Fruit fly (Drosophila melanogaster) whole organism, embryonic: ENCODE results near the gene TTLL4A.
A peak's percentile ranks its signal among the peaks of the same experiment; 100 is the strongest.

ENCODE experiments used
- Bgb ChIP-seq: fragments of 200-800 bp; sonication (Bioruptor generic); IDR thresholded peaks from 2 replicates; pipeline ENCODE4 v1.3.6; 2022; ENCODE audit warnings: missing biosample characterization, missing genetic modification characterization; ENCODE audit not compliant: partially characterized antibody
- Blimp-1 ChIP-seq: fragments of 200-800 bp; sonication (Bioruptor generic); optimal IDR thresholded peaks from 3 replicates; lab custom pipeline; 2018; ENCODE audit warnings: missing biosample characterization, missing genetic modification characterization, mild to moderate bottlenecking, moderate library complexity, missing genetic modification reagents
- C15 ChIP-seq: fragments of 200-800 bp; sonication (Bioruptor generic); IDR thresholded peaks from 3 replicates; pipeline ENCODE4 v1.3.6; 2022; ENCODE audit warnings: missing biosample characterization, missing genetic modification characterization
- CG10431 ChIP-seq: fragments of 200-800 bp; sonication (Bioruptor generic); optimal IDR thresholded peaks from 3 replicates; lab custom pipeline; 2018; ENCODE audit warnings: missing biosample characterization, mild to moderate bottlenecking, missing genetic modification characterization
- CG11247 ChIP-seq: fragments of 200-800 bp; sonication (Bioruptor generic); IDR thresholded peaks from 2 replicates; pipeline ENCODE4 v1.3.6; 2022; ENCODE audit warnings: missing biosample characterization, missing genetic modification characterization
- CG11398 ChIP-seq: fragments of 200-800 bp; sonication (Bioruptor generic); optimal IDR thresholded peaks from 2 replicates; lab custom pipeline; 2016; ENCODE audit warnings: missing biosample characterization, missing genetic modification characterization
- CG15269 ChIP-seq: fragments of 200-800 bp; sonication (Bioruptor generic); optimal IDR thresholded peaks from 2 replicates; lab custom pipeline; 2018; ENCODE audit warnings: missing biosample characterization, mild to moderate bottlenecking, missing genetic modification characterization, moderate library complexity
- CG1792 ChIP-seq: fragments of 200-800 bp; sonication (Bioruptor generic); optimal IDR thresholded peaks from 2 replicates; lab custom pipeline; 2016; ENCODE audit warnings: missing biosample characterization, missing genetic modification characterization
- CG18476 ChIP-seq: fragments of 200-800 bp; sonication (Bioruptor generic); optimal IDR thresholded peaks from 2 replicates; lab custom pipeline; 2016; ENCODE audit warnings: missing biosample characterization, mild to moderate bottlenecking, missing genetic modification characterization
- CG3163 ChIP-seq: fragments of 200-800 bp; sonication (Bioruptor generic); optimal IDR thresholded peaks from 3 replicates; lab custom pipeline; 2016; ENCODE audit warnings: missing biosample characterization, missing genetic modification characterization
- CG32532 ChIP-seq: fragments of 200-800 bp; sonication (Bioruptor generic); IDR thresholded peaks from 2 replicates; pipeline ENCODE4 v1.3.6; 2022; ENCODE audit warnings: missing biosample characterization, missing genetic modification characterization
- CG33557 ChIP-seq: fragments of 200-800 bp; sonication (Bioruptor generic); optimal IDR thresholded peaks from 2 replicates; lab custom pipeline; 2019; ENCODE audit warnings: missing biosample characterization, mild to moderate bottlenecking, missing genetic modification characterization, moderate library complexity
- CG6254 ChIP-seq: fragments of 200-800 bp; sonication (Bioruptor generic); optimal IDR thresholded peaks from 3 replicates; lab custom pipeline; 2017; ENCODE audit warnings: mild to moderate bottlenecking, missing biosample characterization, missing genetic modification reagents, missing genetic modification characterization
- CG7928 ChIP-seq: fragments of 200-800 bp; sonication (Bioruptor generic); optimal IDR thresholded peaks from 2 replicates; lab custom pipeline; 2017; ENCODE audit warnings: missing biosample characterization, mild to moderate bottlenecking, missing genetic modification characterization
- CG8924 ChIP-seq: fragments of 200-800 bp; optimal IDR thresholded peaks from 3 replicates; lab custom pipeline; 2019; ENCODE audit warnings: missing biosample characterization, mild to moderate bottlenecking, missing genetic modification characterization, moderate library complexity
- Camta ChIP-seq: fragments of 200-800 bp; sonication (Bioruptor generic); optimal IDR thresholded peaks from 2 replicates; lab custom pipeline; 2016; ENCODE audit warnings: missing biosample characterization, missing genetic modification characterization
- D19B ChIP-seq: fragments of 200-800 bp; sonication (Bioruptor generic); optimal IDR thresholded peaks from 2 replicates; lab custom pipeline; 2017; ENCODE audit warnings: missing biosample characterization, mild to moderate bottlenecking, missing genetic modification characterization
- Deaf1 ChIP-seq: fragments of 200-800 bp; optimal IDR thresholded peaks from 3 replicates; lab custom pipeline; 2019; ENCODE audit warnings: missing biosample characterization, mild to moderate bottlenecking, missing genetic modification characterization, moderate library complexity
- Doc3 ChIP-seq: fragments of 200-800 bp; sonication (Bioruptor generic); IDR thresholded peaks from 3 replicates; pipeline ENCODE4 v1.3.6; 2022; ENCODE audit warnings: missing biosample characterization, missing genetic modification characterization; ENCODE audit not compliant: partially characterized antibody
- Drgx ChIP-seq: fragments of 200-800 bp; sonication (Bioruptor generic); IDR thresholded peaks from 2 replicates; pipeline ENCODE4 v1.3.6; 2022; ENCODE audit warnings: missing biosample characterization, missing genetic modification characterization
- GATAe ChIP-seq: fragments of 200-800 bp; sonication (Bioruptor generic); conservative IDR thresholded peaks from 2 replicates; pipeline ENCODE4 v1.3.6; 2022; ENCODE audit warnings: missing biosample characterization, missing genetic modification characterization
- HmgZ ChIP-seq: fragments of 200-800 bp; sonication (Bioruptor generic); optimal IDR thresholded peaks from 2 replicates; lab custom pipeline; 2018; ENCODE audit warnings: missing biosample characterization, mild to moderate bottlenecking, missing genetic modification characterization
- Hmr ChIP-seq: fragments of 200-800 bp; sonication (Bioruptor generic); optimal IDR thresholded peaks from 3 replicates; lab custom pipeline; 2017; ENCODE audit warnings: mild to moderate bottlenecking, missing biosample characterization, missing genetic modification reagents, missing genetic modification characterization
- Hr78 ChIP-seq, 2 experiments: fragments of 200-800 bp in 1 of 2; fragments of >200 bp in 1 of 2; sonication (Bioruptor generic) in 1 of 2; optimal IDR thresholded peaks; 2 replicates each; lab custom pipeline; 2017 to 2019; ENCODE audit warnings: missing biosample characterization in 2 of 2, missing genetic modification characterization in 2 of 2, mild to moderate bottlenecking in 1 of 2, moderate library complexity in 1 of 2
- Stat92E ChIP-seq, 3 experiments: fragments of >200 bp in 2 of 3; fragments of 200-800 bp in 1 of 3; sonication (Bioruptor generic) in 1 of 3; optimal IDR thresholded peaks; 2 replicates each; lab custom pipeline; 2017 to 2019; ENCODE audit warnings: missing biosample characterization in 3 of 3, missing genetic modification characterization in 3 of 3, mild to moderate bottlenecking in 1 of 3, moderate library complexity in 1 of 3
- Tbp ChIP-seq: fragments of >200 bp; optimal IDR thresholded peaks from 2 replicates; lab custom pipeline; 2018; ENCODE audit warnings: missing biosample characterization, missing genetic modification characterization
- chinmo ChIP-seq: fragments of 200-800 bp; sonication (Bioruptor generic); IDR thresholded peaks from 4 replicates; pipeline ENCODE4 v1.3.6; 2022; ENCODE audit warnings: missing biosample characterization, missing genetic modification characterization; ENCODE audit not compliant: partially characterized antibody
- ci ChIP-seq: fragments of 200-800 bp; sonication (Bioruptor generic); IDR thresholded peaks from 3 replicates; pipeline ENCODE4 v1.3.6; 2022; ENCODE audit warnings: missing biosample characterization, missing genetic modification characterization
- croc ChIP-seq: fragments of 200-800 bp; sonication (Bioruptor generic); conservative IDR thresholded peaks from 3 replicates; pipeline ENCODE4 v1.3.6; 2022; ENCODE audit warnings: missing biosample characterization, missing genetic modification characterization
- cwo ChIP-seq: fragments of 200-800 bp; sonication (Bioruptor generic); optimal IDR thresholded peaks from 3 replicates; lab custom pipeline; 2017; ENCODE audit warnings: missing biosample characterization, missing genetic modification characterization, mild to moderate bottlenecking, moderate library complexity, missing genetic modification reagents
- dpn ChIP-seq, 2 experiments: fragments of 200-800 bp; sonication (Bioruptor generic); optimal IDR thresholded peaks; 3 replicates each; lab custom pipeline; 2016; ENCODE audit warnings: missing biosample characterization in 2 of 2, missing genetic modification characterization in 2 of 2
- emc ChIP-seq: fragments of 200-800 bp; sonication (Bioruptor generic); optimal IDR thresholded peaks from 2 replicates; lab custom pipeline; 2016; ENCODE audit warnings: missing biosample characterization, missing genetic modification characterization
- grn ChIP-seq: fragments of 200-800 bp; sonication (Bioruptor generic); optimal IDR thresholded peaks from 3 replicates; lab custom pipeline; 2017; ENCODE audit warnings: missing biosample characterization, missing genetic modification characterization
- inv ChIP-seq: fragments of 200-800 bp; sonication (Bioruptor generic); IDR thresholded peaks from 2 replicates; pipeline ENCODE4 v1.3.6; 2022; ENCODE audit warnings: missing biosample characterization, missing genetic modification characterization; ENCODE audit not compliant: partially characterized antibody
- jumu ChIP-seq: fragments of 200-800 bp; sonication (Bioruptor generic); optimal IDR thresholded peaks from 3 replicates; lab custom pipeline; 2016; ENCODE audit warnings: missing biosample characterization, missing genetic modification characterization
- kni ChIP-seq: fragments of 200-800 bp; sonication (Bioruptor generic); optimal IDR thresholded peaks from 3 replicates; lab custom pipeline; 2017; ENCODE audit warnings: mild to moderate bottlenecking, missing biosample characterization, missing genetic modification reagents, missing genetic modification characterization
- mirr ChIP-seq: fragments of 200-800 bp; sonication (Bioruptor generic); optimal IDR thresholded peaks from 3 replicates; lab custom pipeline; 2018; ENCODE audit warnings: missing biosample characterization, mild to moderate bottlenecking, missing genetic modification characterization
- nerfin-1 ChIP-seq: fragments of 200-800 bp; sonication (Bioruptor generic); optimal IDR thresholded peaks from 3 replicates; lab custom pipeline; 2019; ENCODE audit warnings: missing biosample characterization, mild to moderate bottlenecking, missing genetic modification characterization, moderate library complexity
- odd ChIP-seq: fragments of 200-800 bp; sonication (Bioruptor generic); optimal IDR thresholded peaks from 2 replicates; lab custom pipeline; 2017; ENCODE audit warnings: missing biosample characterization, mild to moderate bottlenecking, missing genetic modification characterization
- otp ChIP-seq: fragments of 200-800 bp; sonication (Bioruptor generic); IDR thresholded peaks from 3 replicates; pipeline ENCODE4, ENCODE4 v1.3.6; 2022; ENCODE audit warnings: missing biosample characterization, missing genetic modification characterization
- pum ChIP-seq: fragments of 200-800 bp; sonication (Bioruptor generic); optimal IDR thresholded peaks from 2 replicates; lab custom pipeline; 2016; ENCODE audit warnings: missing biosample characterization, missing genetic modification characterization
- sens-2 ChIP-seq: fragments of 200-800 bp; sonication (Bioruptor generic); IDR thresholded peaks from 2 replicates; pipeline ENCODE4 v1.3.6; 2022; ENCODE audit warnings: missing biosample characterization, missing genetic modification characterization
- twi ChIP-seq: fragments of 200-800 bp; optimal IDR thresholded peaks from 2 replicates; lab custom pipeline; 2019; ENCODE audit warnings: missing biosample characterization, mild to moderate bottlenecking, missing genetic modification characterization, moderate library complexity
- yki ChIP-seq: fragments of >200 bp; optimal IDR thresholded peaks from 3 replicates; lab custom pipeline; 2018

Gene TTLL4A

dm6 chr2L:11039548-11040144 is 50.4 kb downstream of the TTLL4A start (continued):
- TF ChIP-seq grn (GFP tag; lab: Kevin White, UChicago) (peak; percentile 99), cwo (GFP tag; lab: Kevin White, UChicago) (peak; percentile 80), CG11247 (GFP tag; lab: Robert Waterston, UW) (no peak), CG3163 (GFP tag; lab: Kevin White, UChicago) (no peak), Hmr (GFP tag; lab: Kevin White, UChicago) (peak; percentile 22), Drgx (GFP tag; lab: Robert Waterston, UW) (no peak), kni (GFP tag; lab: Kevin White, UChicago) (peak; percentile 31), sens-2 (GFP tag; lab: Robert Waterston, UW) (0 out of 2 replicates have a peak, but pooled peaks have one; percentile 15), GATAe (GFP tag; lab: Robert Waterston, UW) (peak; percentile 50; the same call in 1 of the 2 replicates), twi (tag; lab: Kevin White, UChicago) (peak; percentile 37), Blimp-1 (peak; percentile 23), nerfin-1 (tag; lab: Kevin White, UChicago) (no peak), D19B (no peak)

dm6 chr2L:11041074-11041473 is 51.9 kb downstream of the TTLL4A start:
- TF ChIP-seq CG32532 (no peak), CG1792 (no peak), Doc3 (no peak), Deaf1 (no peak), emc (no peak), CG18476 (GFP tag; lab: Kevin White, UChicago) (no peak), Camta (no peak), jumu (no peak), CG7928 (GFP tag; lab: Kevin White, UChicago) (no peak), Tbp (no peak), pum (GFP tag; lab: Kevin White, UChicago) (no peak)

- TF ChIP-seq Drgx (GFP tag; lab: Robert Waterston, UW) (peak; percentile 14; the same call in 1 of the 2 replicates), croc (GFP tag; lab: Robert Waterston, UW) (no peak), HmgZ (tag; lab: Kevin White, UChicago) (no peak)
These were observed 52.6 kb downstream of the TTLL4A start for dm6 chr2L:11041785-11042184.

dm6 chr2L:11044678-11045466 is 55.7 kb downstream of the TTLL4A start:
- TF ChIP-seq CG10431 (GFP tag; lab: Kevin White, UChicago) (peak; percentile 62), C15 (no peak), CG33557 (GFP tag; lab: Kevin White, UChicago) (peak; percentile 64), Blimp-1 (peak; percentile 13), odd (GFP tag; lab: Kevin White, UChicago) (peak; percentile 60), inv (no peak), CG15269 (tag; lab: Kevin White, UChicago) (peak; percentile 36), CG6254 (peak; percentile 49), ci (GFP tag; lab: Robert Waterston, UW) (peak; percentile 53; the same call in 1 of the 3 replicates), dpn (GFP tag; optimal IDR thresholded peaks at IDR 0.05; lab: Kevin White, UChicago) (peak in 1 of 2 experiments; percentile 19), yki (lab: Kevin White, UChicago) (peak; percentile 32), CG11398 (no peak), otp (peak; percentile 18; the same call in 1 of the 3 replicates), chinmo (GFP tag; lab: Robert Waterston, UW) (peak; percentile 71; the same call in 1 of the 4 replicates), Bgb (GFP tag; lab: Robert Waterston, UW) (0 out of 2 replicates have a peak, but pooled peaks have one; percentile 22), CG8924 (tag; lab: Kevin White, UChicago) (peak; percentile 33), mirr (GFP tag; lab: Kevin White, UChicago) (peak; percentile 56), Stat92E (GFP tag; optimal IDR thresholded peaks at IDR 0.05; lab: Kevin White, UChicago) (no peak), Hr78 (GFP tag; optimal IDR thresholded peaks at IDR 0.05; lab: Kevin White, UChicago) (peak in 1 of 2 experiments; percentile 97)
